Worm (Caenorhabditis elegans): ENCODE measurements around the gene tbx-35.
A peak's percentile ranks its signal among the peaks of the same experiment; 100 is the strongest.

DNA sequence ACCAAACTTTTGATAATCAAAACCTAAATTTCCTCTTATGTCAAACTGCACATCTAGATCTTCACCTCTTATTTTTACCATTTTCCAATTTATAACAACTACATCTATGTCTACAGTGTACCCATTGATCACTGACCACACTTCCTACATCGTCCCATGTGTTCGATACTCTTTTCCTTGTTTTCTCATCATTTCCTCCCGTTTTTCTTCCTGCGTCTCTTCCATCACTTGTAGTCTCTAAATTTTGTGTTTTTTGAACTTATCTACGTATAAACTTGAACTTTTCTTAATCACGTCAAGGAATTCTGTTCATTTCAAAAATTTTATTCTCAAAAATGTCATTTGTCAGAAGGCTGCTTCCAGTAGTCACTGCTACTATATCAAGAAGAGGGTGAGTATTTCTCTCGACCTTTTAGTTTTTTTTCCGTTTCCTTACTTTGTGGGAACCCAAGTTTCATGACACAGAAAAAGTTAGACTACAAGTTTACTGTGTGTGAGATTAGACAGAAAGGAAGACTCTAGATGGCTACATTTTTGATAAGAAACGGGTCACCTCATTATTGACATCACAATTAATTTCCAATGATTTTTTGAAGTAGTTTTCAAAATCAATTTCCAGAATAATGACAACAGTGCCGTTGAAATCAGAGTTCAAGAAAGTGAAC is 47.0 kb upstream of the tbx-35 start:
- TF ChIP-seq F13H6.1 (tag; optimal IDR thresholded peaks at IDR 0.05) (peak; percentile 61), nhr-10 (tag; optimal IDR thresholded peaks at IDR 0.05) (peak; percentile 77), ama-1 (optimal IDR thresholded peaks at IDR 0.05) (no peak), mbf-1 (tag; optimal IDR thresholded peaks at IDR 0.05) (no peak), ztf-11 (tag; optimal IDR thresholded peaks at IDR 0.05) (no peak), snpc-4 (tag; optimal IDR thresholded peaks at IDR 0.05) (no peak), mab-5 (tag; optimal IDR thresholded peaks at IDR 0.05) (no peak), unc-39 (tag; optimal IDR thresholded peaks at IDR 0.05) (no peak), nhr-237 (tag; optimal IDR thresholded peaks at IDR 0.05) (no peak), ztf-4 (tag; optimal IDR thresholded peaks at IDR 0.05) (no peak), lin-39 (tag; optimal IDR thresholded peaks at IDR 0.05) (no peak), nhr-129 (tag; optimal IDR thresholded peaks at IDR 0.05) (peak; percentile 47), ceh-82 (tag; optimal IDR thresholded peaks at IDR 0.05) (no peak)
